Worm (Caenorhabditis elegans) whole organism, L4 larva: ENCODE results near the gene F53A10.2.

Source experiments
- dpl-1 ChIP-seq: fragments of 150-350 bp; optimal IDR thresholded peaks from 2 replicates; lab custom pipeline; 2014; ENCODE audit warnings: missing biosample characterization, missing genetic modification reagents, missing genetic modification characterization
- lsy-2 ChIP-seq, 2 experiments: fragments of 150-350 bp in 1 of 2; sonication (generic microtip) in 1 of 2; optimal IDR thresholded peaks; 2 replicates each; lab custom pipeline; 2014 to 2017; ENCODE audit warnings: missing biosample characterization in 2 of 2, missing genetic modification characterization in 2 of 2
- sdz-12 ChIP-seq: fragments of 200-800 bp; sonication (Bioruptor generic); optimal IDR thresholded peaks from 2 replicates; lab custom pipeline; 2018; ENCODE audit warnings: mild to moderate bottlenecking, missing genetic modification characterization, missing compliant biosample characterization
- unc-130 ChIP-seq: sonication (generic microtip); optimal IDR thresholded peaks from 2 replicates; lab custom pipeline; 2016; ENCODE audit warnings: missing genetic modification reagents, missing genetic modification characterization, missing compliant biosample characterization
- ztf-11 ChIP-seq: fragments of 150-350 bp; optimal IDR thresholded peaks from 2 replicates; lab custom pipeline; 2014; ENCODE audit warnings: missing biosample characterization, missing genetic modification characterization

DNA sequence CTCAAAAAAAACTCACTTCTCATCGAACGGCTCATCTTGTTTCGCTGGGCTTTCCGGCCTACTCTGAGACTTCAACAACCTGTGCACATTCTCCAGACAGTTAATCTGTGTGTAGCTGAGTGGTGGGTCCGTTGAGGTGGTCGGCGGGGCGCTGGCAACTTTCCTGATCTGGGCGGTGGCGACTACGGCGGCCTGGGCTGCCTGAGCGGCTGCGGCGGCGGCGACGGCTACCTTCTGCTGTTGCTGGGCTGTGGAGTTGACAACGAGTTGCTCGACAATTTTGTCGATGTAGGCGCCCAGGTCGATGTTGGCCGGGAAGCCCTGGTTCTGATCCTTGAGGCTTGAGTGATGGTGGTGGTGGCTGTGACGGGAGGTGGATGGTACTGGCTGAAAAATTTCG, 38.8 kb downstream of the F53A10.2 start:
- TF ChIP-seq ztf-11 (no peak), unc-130 (GFP tag; lab: Kevin White, UChicago) (no peak), sdz-12 (GFP tag; lab: Kevin White, UChicago) (no peak), lsy-2 (tag; optimal IDR thresholded peaks at IDR 0.05; lab: Kevin White, UChicago) (no peak), dpl-1 (GFP tag; lab: Kevin White, UChicago) (no peak)
